Worm (Caenorhabditis elegans): ENCODE data around the gene gst-36.

ce11 chrX:9868820-9869219 is 6.1 kb upstream of the gst-36 start, which contains the start of gene R07B1.7:
- TF ChIP-seq F13C5.2 (tag; optimal IDR thresholded peaks at IDR 0.05) (no peak), flt-1 (GFP tag; IDR thresholded peaks at IDR 0.05) (no peak), ceh-36 (tag; optimal IDR thresholded peaks at IDR 0.05) (no peak), B0310.2 (tag; optimal IDR thresholded peaks at IDR 0.05) (no peak), pes-1 (GFP tag; IDR thresholded peaks at IDR 0.05) (no peak), ceh-13 (GFP tag; optimal IDR thresholded peaks at IDR 0.05) (no peak), ama-1 (optimal IDR thresholded peaks at IDR 0.05) (no peak), hmbx-1 (tag; optimal IDR thresholded peaks at IDR 0.05) (no peak), tbx-11 (GFP tag; IDR thresholded peaks at IDR 0.05) (no peak), tbx-37 (GFP tag; conservative IDR thresholded peaks at IDR 0.05) (no peak), hmg-4 (GFP tag; optimal IDR thresholded peaks at IDR 0.05) (no peak), ets-7 (tag; optimal IDR thresholded peaks at IDR 0.05) (no peak), scrt-1 (GFP tag; IDR thresholded peaks at IDR 0.05) (no peak)

Measured in whole organism, early embryonic.